Worm (Caenorhabditis elegans): ENCODE measurements around the gene nol-9.

The nol-9 gene

DNA sequence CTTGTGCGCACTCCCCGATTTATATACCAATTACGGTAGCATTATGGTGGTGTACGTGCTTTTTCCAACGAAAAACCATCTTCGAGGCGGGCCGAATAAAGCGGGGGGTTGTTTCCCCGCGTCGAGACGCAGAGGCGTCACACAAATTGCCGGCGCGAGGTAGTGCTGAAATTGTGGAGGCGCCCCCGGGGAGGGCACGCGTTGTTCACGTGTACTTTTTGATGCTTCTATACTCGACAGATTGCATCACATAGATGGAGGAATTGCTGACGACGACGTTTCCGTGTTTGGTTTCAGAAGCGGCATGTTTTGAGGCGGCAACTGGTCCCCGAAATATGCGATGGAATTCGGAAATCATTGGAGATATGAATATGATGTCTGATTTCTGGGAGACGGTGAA lies 27.0 kb upstream of the nol-9 start (continued):
- TF ChIP-seq nhr-77 (tag; optimal IDR thresholded peaks at IDR 0.05) (no peak), ama-1 (optimal IDR thresholded peaks at IDR 0.05) (no peak), alr-1 (tag; optimal IDR thresholded peaks at IDR 0.05) (no peak), ztf-1 (GFP tag; conservative IDR thresholded peaks at IDR 0.05) (no peak)

DNA sequence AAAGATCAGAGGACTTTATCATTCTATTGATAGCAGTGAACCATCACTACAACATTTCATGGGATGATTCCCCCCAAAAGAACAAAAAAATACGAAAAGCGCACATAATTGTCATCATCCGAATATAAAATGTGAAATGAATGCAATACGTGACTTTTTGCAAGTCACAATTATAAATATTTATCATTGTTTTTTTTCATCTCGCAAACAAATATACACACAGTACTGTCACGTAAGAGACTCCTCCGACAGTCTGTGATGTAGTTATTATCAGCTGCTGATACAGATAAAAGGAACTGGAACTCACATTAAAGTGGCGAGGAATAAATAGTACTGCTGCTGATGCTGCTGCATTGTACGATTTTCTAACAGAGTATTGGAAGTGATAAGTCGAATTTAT lies 25.9 kb upstream of the nol-9 start:
- TF ChIP-seq lin-13 (GFP tag; optimal IDR thresholded peaks at IDR 0.05) = no peak
- no peak for TF ChIP-seq ceh-16 (tag; optimal IDR thresholded peaks at IDR 0.05)
- TF ChIP-seq nhr-21 (tag; optimal IDR thresholded peaks at IDR 0.05) = peak; percentile 2
- TF ChIP-seq skn-1 (tag; optimal IDR thresholded peaks at IDR 0.05) = peak; percentile 54
- TF ChIP-seq fos-1 (tag; optimal IDR thresholded peaks at IDR 0.05) = peak; percentile 35
- TF ChIP-seq aly-2 (tag; optimal IDR thresholded peaks at IDR 0.05) = no peak
- no peak for TF ChIP-seq unc-39 (tag; optimal IDR thresholded peaks at IDR 0.05)
- TF ChIP-seq nhr-77 (tag; optimal IDR thresholded peaks at IDR 0.05) = no peak
- no peak for TF ChIP-seq lin-11 (tag; optimal IDR thresholded peaks at IDR 0.05)
- no peak for TF ChIP-seq R02D3.7 (tag; optimal IDR thresholded peaks at IDR 0.05)
- TF ChIP-seq gmeb-1 (tag; optimal IDR thresholded peaks at IDR 0.05) = no peak
- no peak for TF ChIP-seq unc-62 (GFP tag; optimal IDR thresholded peaks at IDR 0.05)
- TF ChIP-seq lsy-2 (tag; optimal IDR thresholded peaks at IDR 0.05) = peak in 1 of 2 experiments; percentile 18
- no peak for TF ChIP-seq peb-1 (tag; optimal IDR thresholded peaks at IDR 0.05)
- TF ChIP-seq nhr-6 (tag; optimal IDR thresholded peaks at IDR 0.05) = no peak
- TF ChIP-seq nhr-11 (tag; optimal IDR thresholded peaks at IDR 0.05) = no peak
- no peak for TF ChIP-seq mbf-1 (tag; optimal IDR thresholded peaks at IDR 0.05)
- no peak for TF ChIP-seq Y55F3AM.14 (GFP tag; optimal IDR thresholded peaks at IDR 0.05)
- TF ChIP-seq nhr-12 (tag; optimal IDR thresholded peaks at IDR 0.05) = no peak
- TF ChIP-seq nhr-23 (tag; optimal IDR thresholded peaks at IDR 0.05) = no peak
- no peak for TF ChIP-seq mdl-1 (tag; optimal IDR thresholded peaks at IDR 0.05)
- TF ChIP-seq sma-9 (GFP tag; optimal IDR thresholded peaks at IDR 0.05) = peak; percentile 63
- TF ChIP-seq sma-9 (tag; optimal IDR thresholded peaks at IDR 0.05) = no peak
- no peak for TF ChIP-seq egl-27 (tag; optimal IDR thresholded peaks at IDR 0.05)
- no peak for TF ChIP-seq lin-39 (tag; optimal IDR thresholded peaks at IDR 0.05)
- no peak for TF ChIP-seq ZK546.5 (tag; optimal IDR thresholded peaks at IDR 0.05)
- TF ChIP-seq dmd-4 (tag; optimal IDR thresholded peaks at IDR 0.05) = no peak
- no peak for TF ChIP-seq snpc-4 (tag; optimal IDR thresholded peaks at IDR 0.05)
- TF ChIP-seq nhr-25 (tag; optimal IDR thresholded peaks at IDR 0.05) = no peak
- no peak for TF ChIP-seq elt-1 (tag; optimal IDR thresholded peaks at IDR 0.05)
- TF ChIP-seq alr-1 (tag; optimal IDR thresholded peaks at IDR 0.05) = no peak
- no peak for TF ChIP-seq ceh-82 (tag; optimal IDR thresholded peaks at IDR 0.05)
- TF ChIP-seq sem-4 (tag; optimal IDR thresholded peaks at IDR 0.05) = no peak
- no peak for TF ChIP-seq ztf-1 (GFP tag; conservative IDR thresholded peaks at IDR 0.05)
- TF ChIP-seq blmp-1 (tag; optimal IDR thresholded peaks at IDR 0.05; ENCODE audit: insufficient read depth) = no peak
- no peak for TF ChIP-seq nhr-10 (tag; optimal IDR thresholded peaks at IDR 0.05)
- TF ChIP-seq zag-1 (tag; optimal IDR thresholded peaks at IDR 0.05) = no peak
- peak; percentile 17 for TF ChIP-seq F13H6.1 (tag; optimal IDR thresholded peaks at IDR 0.05)
- TF ChIP-seq elt-3 (tag; optimal IDR thresholded peaks at IDR 0.05) = no peak
- TF ChIP-seq ama-1 (optimal IDR thresholded peaks at IDR 0.05) = no peak
- peak; percentile 20 for TF ChIP-seq sma-3 (GFP tag; optimal IDR thresholded peaks at IDR 0.05)
- TF ChIP-seq C34F6.9 (tag; optimal IDR thresholded peaks at IDR 0.05) = no peak
- no peak for TF ChIP-seq unc-55 (GFP tag; optimal IDR thresholded peaks at IDR 0.05)
- peak; percentile 73 for TF ChIP-seq nhr-129 (tag; optimal IDR thresholded peaks at IDR 0.05)
- no peak for TF ChIP-seq mab-5 (tag; optimal IDR thresholded peaks at IDR 0.05)
- TF ChIP-seq ztf-11 (tag; optimal IDR thresholded peaks at IDR 0.05) = no peak
- no peak for TF ChIP-seq ztf-4 (tag; optimal IDR thresholded peaks at IDR 0.05)
- peak; percentile 66 for TF ChIP-seq crh-2 (tag; optimal IDR thresholded peaks at IDR 0.05)
- TF ChIP-seq nhr-237 (tag; optimal IDR thresholded peaks at IDR 0.05) = no peak
